Worm (Caenorhabditis elegans) whole organism, L4 larva: Measurements from ENCODE around the gene C24H11.5.
"Not testable (repeated sequence)": the region's sequence is repeated elsewhere in the genome, so short reads cannot be mapped to it uniquely, and the experiment has no call there.

Experiments
- D1046.2 ChIP-seq: fragments of 200-800 bp; sonication (Bioruptor generic); IDR thresholded peaks from 2 replicates; pipeline ENCODE4 v1.3.6; 2022; ENCODE audit warnings: missing genetic modification characterization, missing compliant biosample characterization
- F10B5.3 ChIP-seq: sonication (generic microtip); optimal IDR thresholded peaks from 2 replicates; lab custom pipeline; 2016; ENCODE audit warnings: mild to moderate bottlenecking, missing genetic modification characterization, missing compliant biosample characterization
- F26F4.8 ChIP-seq: fragments of 200-800 bp; sonication (Bioruptor generic); conservative IDR thresholded peaks from 2 replicates; pipeline ENCODE4 v1.3.6; 2022; ENCODE audit warnings: missing genetic modification characterization, missing compliant biosample characterization
- F37D6.2 ChIP-seq: sonication (generic microtip); optimal IDR thresholded peaks from 2 replicates; lab custom pipeline; 2016; ENCODE audit warnings: mild to moderate bottlenecking, missing genetic modification characterization, missing compliant biosample characterization
- F44E2.7 ChIP-seq: fragments of 200-800 bp; sonication (Bioruptor generic); IDR thresholded peaks from 2 replicates; pipeline ENCODE4 v2.1.2; 2022; ENCODE audit warnings: missing genetic modification characterization, missing compliant biosample characterization
- T26A8.4 ChIP-seq: fragments of 200-800 bp; sonication (Bioruptor generic); IDR thresholded peaks from 2 replicates; pipeline ENCODE4 v1.3.6; 2022; ENCODE audit warnings: missing genetic modification characterization, missing compliant biosample characterization
- Y105C5A.15 ChIP-seq: fragments of 200-800 bp; sonication (Bioruptor generic); IDR thresholded peaks from 2 replicates; pipeline ENCODE4 v1.3.6; 2022; ENCODE audit warnings: missing genetic modification characterization, missing compliant biosample characterization
- Y5F2A.4 ChIP-seq: fragments of 200-800 bp; sonication (Bioruptor generic); optimal IDR thresholded peaks from 2 replicates; lab custom pipeline; 2018; ENCODE audit warnings: mild to moderate bottlenecking, missing genetic modification characterization, missing compliant biosample characterization
- Y75B8A.6 ChIP-seq: fragments of 200-800 bp; sonication (Bioruptor generic); IDR thresholded peaks from 2 replicates; pipeline ENCODE4 v1.3.6; 2022; ENCODE audit warnings: missing genetic modification reagents, missing genetic modification characterization, missing compliant biosample characterization
- ZK337.2 ChIP-seq: fragments of 200-800 bp; sonication (Bioruptor generic); IDR thresholded peaks from 2 replicates; pipeline ENCODE4 v1.3.6; 2022; ENCODE audit warnings: missing genetic modification reagents, missing genetic modification characterization, missing compliant biosample characterization
- aha-1 ChIP-seq: fragments of 150-350 bp; peaks from one replicate; lab custom pipeline; 2014; ENCODE audit warnings: missing biosample characterization, missing genetic modification characterization
- arid-1 ChIP-seq: fragments of 200-800 bp; sonication (Bioruptor generic); conservative IDR thresholded peaks from 2 replicates; pipeline ENCODE4 v1.3.6; 2022; ENCODE audit warnings: missing genetic modification reagents, missing genetic modification characterization, missing compliant biosample characterization
- ceh-20 ChIP-seq: fragments of 200-800 bp; sonication (Bioruptor generic); IDR thresholded peaks from 2 replicates; pipeline ENCODE4 v1.3.6; 2022; ENCODE audit warnings: missing genetic modification reagents, missing genetic modification characterization, missing compliant biosample characterization
- ceh-44 ChIP-seq: fragments of 200-800 bp; sonication (Bioruptor generic); IDR thresholded peaks from 2 replicates; pipeline ENCODE4 v1.3.6; 2022; ENCODE audit warnings: missing genetic modification reagents, missing genetic modification characterization, missing compliant biosample characterization
- ctbp-1 ChIP-seq: fragments of 200-800 bp; sonication (Bioruptor generic); IDR thresholded peaks from 2 replicates; pipeline ENCODE4 v1.3.6; 2022; ENCODE audit warnings: missing genetic modification reagents, missing genetic modification characterization, missing compliant biosample characterization
- dmd-8 ChIP-seq: fragments of 200-800 bp; sonication (Bioruptor generic); IDR thresholded peaks from 2 replicates; pipeline ENCODE4 v1.3.6; 2022; ENCODE audit warnings: missing genetic modification characterization, missing compliant biosample characterization
- dmd-9 ChIP-seq: fragments of 200-800 bp; sonication (Bioruptor generic); IDR thresholded peaks from 2 replicates; pipeline ENCODE4 v1.3.6; 2022; ENCODE audit warnings: missing genetic modification reagents, missing genetic modification characterization, missing compliant biosample characterization
- dpl-1 ChIP-seq: fragments of 150-350 bp; optimal IDR thresholded peaks from 2 replicates; lab custom pipeline; 2014; ENCODE audit warnings: missing biosample characterization, missing genetic modification reagents, missing genetic modification characterization
- duxl-1 ChIP-seq: sonication (generic microtip); optimal IDR thresholded peaks from 2 replicates; lab custom pipeline; 2016; ENCODE audit warnings: mild to moderate bottlenecking, missing genetic modification characterization, moderate library complexity, missing compliant biosample characterization; ENCODE audit not compliant: poor library complexity
- egl-43 ChIP-seq: fragments of 200-800 bp; sonication (Bioruptor generic); IDR thresholded peaks from 2 replicates; pipeline ENCODE4 v1.3.6; 2022; ENCODE audit warnings: missing genetic modification reagents, missing genetic modification characterization, missing compliant biosample characterization
- gei-8 ChIP-seq: fragments of 200-800 bp; sonication (Bioruptor generic); optimal IDR thresholded peaks from 2 replicates; lab custom pipeline; 2018; ENCODE audit warnings: mild to moderate bottlenecking, missing genetic modification characterization, missing compliant biosample characterization
- hif-1 ChIP-seq, 2 experiments: sonication (generic microtip); optimal IDR thresholded peaks; 2 replicates each; lab custom pipeline; 2016 to 2017; ENCODE audit warnings: missing compliant biosample characterization in 2 of 2, missing genetic modification characterization in 2 of 2, missing genetic modification reagents in 2 of 2, missing genotype in 2 of 2, mild to moderate bottlenecking in 1 of 2
- hlh-11 ChIP-seq: fragments of 200-800 bp; sonication (Bioruptor generic); optimal IDR thresholded peaks from 2 replicates; lab custom pipeline; 2018; ENCODE audit warnings: mild to moderate bottlenecking, missing genetic modification characterization, missing compliant biosample characterization
- lin-13 ChIP-seq: fragments of 150-350 bp; optimal IDR thresholded peaks from 2 replicates; lab custom pipeline; 2014; ENCODE audit warnings: missing biosample characterization, missing genetic modification reagents, missing genetic modification characterization
- lin-29 ChIP-seq: fragments of 200-800 bp; sonication (Bioruptor generic); IDR thresholded peaks from 2 replicates; pipeline ENCODE4 v1.3.6; 2022; ENCODE audit warnings: missing genetic modification reagents, missing genetic modification characterization, missing compliant biosample characterization
- lin-38 ChIP-seq: fragments of 200-800 bp; sonication (Bioruptor generic); IDR thresholded peaks from 2 replicates; pipeline ENCODE4 v1.3.6; 2022; ENCODE audit warnings: missing genetic modification reagents, missing genetic modification characterization, missing compliant biosample characterization
- lir-3 ChIP-seq: sonication (generic microtip); optimal IDR thresholded peaks from 2 replicates; lab custom pipeline; 2016; ENCODE audit warnings: mild to moderate bottlenecking, missing genetic modification characterization, missing compliant biosample characterization
- madf-9 ChIP-seq: fragments of 200-800 bp; sonication (Bioruptor generic); conservative IDR thresholded peaks from 2 replicates; pipeline ENCODE4 v1.3.6; 2022; ENCODE audit warnings: missing genetic modification reagents, missing genetic modification characterization, missing compliant biosample characterization
- mdt-29 ChIP-seq: fragments of 200-800 bp; sonication (Bioruptor generic); IDR thresholded peaks from 2 replicates; pipeline ENCODE4 v1.3.6; 2022; ENCODE audit warnings: missing genetic modification reagents, missing genetic modification characterization, missing compliant biosample characterization
- mep-1 ChIP-seq: fragments of 150-350 bp; sonication (generic microtip); optimal IDR thresholded peaks from 3 replicates; lab custom pipeline; 2014; ENCODE audit warnings: missing biosample characterization, missing genetic modification characterization
- mes-2 ChIP-seq: sonication (generic microtip); optimal IDR thresholded peaks from 2 replicates; lab custom pipeline; 2016; ENCODE audit warnings: missing genotype, mild to moderate bottlenecking, missing genetic modification characterization, missing compliant biosample characterization; ENCODE audit not compliant: poor library complexity, severe bottlenecking
- mxl-2 ChIP-seq: fragments of 200-800 bp; sonication (Bioruptor generic); conservative IDR thresholded peaks from 2 replicates; pipeline ENCODE4 v1.3.6; 2022; ENCODE audit warnings: missing genetic modification reagents, missing genetic modification characterization, missing compliant biosample characterization
- nhr-102 ChIP-seq: sonication (generic microtip); optimal IDR thresholded peaks from 2 replicates; lab custom pipeline; 2016; ENCODE audit warnings: mild to moderate bottlenecking, missing genetic modification characterization, moderate library complexity, missing compliant biosample characterization
- nhr-28 ChIP-seq: fragments of 150-350 bp; optimal IDR thresholded peaks from 2 replicates; lab custom pipeline; 2014; ENCODE audit warnings: missing biosample characterization, missing genetic modification characterization
- nhr-41 ChIP-seq: fragments of 200-800 bp; sonication (Bioruptor generic); IDR thresholded peaks from 2 replicates; pipeline ENCODE4 v1.3.6; 2022; ENCODE audit warnings: missing genetic modification reagents, missing genetic modification characterization, missing compliant biosample characterization
- nhr-42 ChIP-seq: fragments of 200-800 bp; sonication (Bioruptor generic); IDR thresholded peaks from 2 replicates; pipeline ENCODE4 v1.3.6; 2022; ENCODE audit warnings: missing genetic modification characterization, missing compliant biosample characterization
- nhr-48 ChIP-seq: sonication (generic microtip); optimal IDR thresholded peaks from 2 replicates; lab custom pipeline; 2016; ENCODE audit warnings: mild to moderate bottlenecking, missing genetic modification characterization, missing compliant biosample characterization
- pha-4 ChIP-seq, 2 experiments: fragments of 150-350 bp in 1 of 2; fragments of 200-800 bp in 1 of 2; sonication (Bioruptor generic) in 1 of 2; IDR thresholded peaks in 1 of 2; optimal IDR thresholded peaks in 1 of 2; 2 replicates each; pipeline versions ENCODE4 v1.3.6 to Lab custom; 2014 to 2022; ENCODE audit warnings: missing genetic modification characterization in 2 of 2, missing genetic modification reagents in 2 of 2, missing biosample characterization in 1 of 2, missing compliant biosample characterization in 1 of 2
- php-3 ChIP-seq: fragments of 200-800 bp; sonication (Bioruptor generic); IDR thresholded peaks from 2 replicates; pipeline ENCODE4 v1.3.6; 2022; ENCODE audit warnings: missing genetic modification reagents, missing genetic modification characterization, missing compliant biosample characterization
- rbr-2 ChIP-seq: sonication (generic microtip); optimal IDR thresholded peaks from 2 replicates; lab custom pipeline; 2016; ENCODE audit warnings: missing genotype, missing genetic modification characterization, missing compliant biosample characterization
- saeg-2 ChIP-seq: fragments of 200-800 bp; sonication (Bioruptor generic); IDR thresholded peaks from 2 replicates; pipeline ENCODE4 v1.3.6; 2022; ENCODE audit warnings: missing genetic modification reagents, missing genetic modification characterization, missing compliant biosample characterization
- snpc-1.2 ChIP-seq: fragments of 200-800 bp; sonication (Bioruptor generic); IDR thresholded peaks from 2 replicates; pipeline ENCODE4 v1.3.6; 2022; ENCODE audit warnings: missing genetic modification reagents, missing genetic modification characterization, missing compliant biosample characterization
- tra-1 ChIP-seq: fragments of 200-800 bp; sonication (Bioruptor generic); IDR thresholded peaks from 2 replicates; pipeline ENCODE4 v1.3.6; 2022; ENCODE audit warnings: missing genetic modification reagents, missing genetic modification characterization, missing compliant biosample characterization
- unc-130 ChIP-seq: sonication (generic microtip); optimal IDR thresholded peaks from 2 replicates; lab custom pipeline; 2016; ENCODE audit warnings: missing genetic modification reagents, missing genetic modification characterization, missing compliant biosample characterization
- vab-7 ChIP-seq: fragments of 200-800 bp; sonication (Bioruptor generic); IDR thresholded peaks from 2 replicates; pipeline ENCODE4 v1.3.6; 2022; ENCODE audit warnings: missing genetic modification reagents, missing genetic modification characterization, missing compliant biosample characterization
- zfp-2 ChIP-seq: sonication (generic microtip); optimal IDR thresholded peaks from 2 replicates; lab custom pipeline; 2016; ENCODE audit warnings: mild to moderate bottlenecking, missing genetic modification characterization, missing compliant biosample characterization
- zip-11 ChIP-seq: fragments of 200-800 bp; sonication (Bioruptor generic); IDR thresholded peaks from 2 replicates; pipeline ENCODE4 v1.3.6; 2022; ENCODE audit warnings: missing genetic modification characterization, missing compliant biosample characterization

The C24H11.5 gene

ce11 chrIII:11792295-11793256 is 12.5 kb downstream of the C24H11.5 start, which contains the start of gene C24H11.2:
C24H11.2 (minus strand) TSS chrIII:11792345.
- peak; percentile 73 for TF ChIP-seq Y105C5A.15
- TF ChIP-seq saeg-2 (GFP tag; lab: Robert Waterston, UW): peak; percentile 76; the same call in 1 of the 2 replicates
- TF ChIP-seq hlh-11 (tag; lab: Kevin White, UChicago): peak; percentile 45
- TF ChIP-seq vab-7: peak; percentile 77
- TF ChIP-seq lin-38: peak; percentile 83
- TF ChIP-seq dpl-1 (GFP tag; lab: Kevin White, UChicago): peak; percentile 23
- TF ChIP-seq unc-130 (GFP tag; lab: Kevin White, UChicago): peak; percentile 1
- TF ChIP-seq lin-29 (GFP tag; lab: Robert Waterston, UW): peak; percentile 65
- peak; percentile 90 for TF ChIP-seq D1046.2 (GFP tag; lab: Robert Waterston, UW)
- TF ChIP-seq F26F4.8: peak; percentile 96
- TF ChIP-seq mdt-29 (GFP tag; lab: Robert Waterston, UW): 0 out of 2 replicates have a peak, but pooled peaks have one; percentile 21
- peak; percentile 76 for TF ChIP-seq mes-2
- TF ChIP-seq madf-9: peak; percentile 88
- TF ChIP-seq hif-1 (tag; optimal IDR thresholded peaks at IDR 0.05; lab: Kevin White, UChicago): peak in 1 of 2 experiments; percentile 34
- TF ChIP-seq zfp-2 (tag; lab: Kevin White, UChicago): peak; percentile 45
- peak; percentile 79 for TF ChIP-seq snpc-1.2
- peak; percentile 91 for TF ChIP-seq pha-4 (GFP tag; IDR thresholded peaks at IDR 0.05; lab: Robert Waterston, UW)
- TF ChIP-seq pha-4 (tag; optimal IDR thresholded peaks at IDR 0.05; lab: Kevin White, UChicago): not testable (repeated sequence)
- peak; percentile 54 for TF ChIP-seq mep-1
- peak; percentile 74 for TF ChIP-seq php-3 (GFP tag; lab: Robert Waterston, UW)
- TF ChIP-seq tra-1 (GFP tag; lab: Robert Waterston, UW): peak; percentile 91
- TF ChIP-seq F37D6.2: peak; percentile 61
- TF ChIP-seq T26A8.4 (GFP tag; lab: Robert Waterston, UW): peak; percentile 87
- TF ChIP-seq lir-3 (tag; lab: Kevin White, UChicago): peak; percentile 34
- peak; percentile 1 for TF ChIP-seq nhr-28 (tag; lab: Kevin White, UChicago)
- TF ChIP-seq ceh-20 (GFP tag; lab: Robert Waterston, UW): peak; percentile 62; the same call in 1 of the 2 replicates
- TF ChIP-seq aha-1 (tag; lab: Kevin White, UChicago): peak; percentile 61
- TF ChIP-seq gei-8 (GFP tag; lab: Kevin White, UChicago): peak; percentile 30
- TF ChIP-seq ZK337.2 (GFP tag; lab: Robert Waterston, UW): peak; percentile 79
- peak; percentile 58 for TF ChIP-seq Y5F2A.4
- TF ChIP-seq F44E2.7 (GFP tag; lab: Robert Waterston, UW): 0 out of 2 replicates have a peak, but pooled peaks have one; percentile 46
- TF ChIP-seq egl-43: peak; percentile 95
- TF ChIP-seq zip-11 (GFP tag; lab: Robert Waterston, UW): peak; percentile 50; the same call in 1 of the 2 replicates
- TF ChIP-seq lin-13 (GFP tag; lab: Kevin White, UChicago): peak; percentile 37
- peak; percentile 80 for TF ChIP-seq nhr-41 (GFP tag; lab: Robert Waterston, UW)
- peak; percentile 94 for TF ChIP-seq dmd-8
- peak; percentile 59 for TF ChIP-seq nhr-102 (tag; lab: Kevin White, UChicago)
- TF ChIP-seq mxl-2 (GFP tag; lab: Robert Waterston, UW): peak; percentile 75
- peak; percentile 44 for TF ChIP-seq F10B5.3
- TF ChIP-seq arid-1 (GFP tag; lab: Robert Waterston, UW): peak; percentile 74
- TF ChIP-seq ctbp-1 (GFP tag; lab: Robert Waterston, UW): peak; percentile 80
- TF ChIP-seq dmd-9: peak; percentile 60
- TF ChIP-seq nhr-48 (tag; lab: Kevin White, UChicago): peak; percentile 17
- peak; percentile 65; the same call in 1 of the 2 replicates for TF ChIP-seq ceh-44 (GFP tag; lab: Robert Waterston, UW)
- TF ChIP-seq nhr-42: peak; percentile 73
- TF ChIP-seq duxl-1 (tag; lab: Kevin White, UChicago): peak; percentile 86
- TF ChIP-seq rbr-2 (tag; lab: Kevin White, UChicago): peak; percentile 68
- TF ChIP-seq Y75B8A.6: peak; percentile 75
